Worm (Caenorhabditis elegans): Measurements from ENCODE around the gene W05E10.2.
A peak's percentile ranks its signal among the peaks of the same experiment; 100 is the strongest.

The W05E10.2 gene

ce11 chrV:11733460-11733859 lies 46.5 kb downstream of the W05E10.2 start, which contains the start of gene npp-22:
TSS of gene npp-22 (minus strand) at chrV:11733472.
- TF ChIP-seq nhr-77 (tag; optimal IDR thresholded peaks at IDR 0.05) (peak; percentile 22), isw-1 (GFP tag; IDR thresholded peaks at IDR 0.05) (peak; percentile 30; the same call in 1 of the 2 replicates), nhr-12 (tag; optimal IDR thresholded peaks at IDR 0.05) (no peak), fkh-10 (GFP tag; optimal IDR thresholded peaks at IDR 0.05) (no peak), ets-5 (GFP tag; IDR thresholded peaks at IDR 0.05) (no peak), ceh-82 (tag; optimal IDR thresholded peaks at IDR 0.05) (peak; percentile 17 to 54 (median 32)), mdl-1 (tag; optimal IDR thresholded peaks at IDR 0.05) (peak in 1 of 2 experiments; percentile 30), grh-1 (GFP tag; IDR thresholded peaks at IDR 0.05) (no peak), ceh-90 (tag; optimal IDR thresholded peaks at IDR 0.05) (no peak), aly-2 (tag; optimal IDR thresholded peaks at IDR 0.05) (no peak), jun-1 (tag; optimal IDR thresholded peaks at IDR 0.05) (no peak), efl-1 (optimal IDR thresholded peaks at IDR 0.05) (peak; percentile 96 to 99), efl-1 (GFP tag; optimal IDR thresholded peaks at IDR 0.05 in 1 of 2) (peak; percentile 96 to 100), zag-1 (tag; optimal IDR thresholded peaks at IDR 0.05) (no peak), mef-2 (tag; optimal IDR thresholded peaks at IDR 0.05) (no peak), ztf-4 (tag; optimal IDR thresholded peaks at IDR 0.05) (no peak), C34B4.2 (tag; optimal IDR thresholded peaks at IDR 0.05) (no peak), tbx-2 (tag; optimal IDR thresholded peaks at IDR 0.05) (peak; percentile 62), pax-3 (tag; optimal IDR thresholded peaks at IDR 0.05) (no peak), lin-35 (GFP tag; optimal IDR thresholded peaks at IDR 0.05) (peak; percentile 94 to 97), blmp-1 (tag; optimal IDR thresholded peaks at IDR 0.05) (peak; percentile 64), fkh-8 (tag; optimal IDR thresholded peaks at IDR 0.05) (no peak), lin-15B (tag; optimal IDR thresholded peaks at IDR 0.05) (peak; percentile 77), nhr-19 (GFP tag; conservative IDR thresholded peaks at IDR 0.05) (peak; percentile 68), pqm-1 (tag; optimal IDR thresholded peaks at IDR 0.05) (no peak), Y116A8C.19 (tag; optimal IDR thresholded peaks at IDR 0.05; ENCODE audit: borderline replicate concordance) (no peak), irx-1 (tag; optimal IDR thresholded peaks at IDR 0.05) (no peak), nhr-47 (tag; optimal IDR thresholded peaks at IDR 0.05) (peak; percentile 68), unc-30 (tag; optimal IDR thresholded peaks at IDR 0.05) (no peak), sptf-1 (tag; optimal IDR thresholded peaks at IDR 0.05) (no peak), lsy-2 (tag; optimal IDR thresholded peaks at IDR 0.05) (peak; percentile 72 to 84), dpl-1 (GFP tag; optimal IDR thresholded peaks at IDR 0.05) (peak; percentile 93 to 95 (median 94)), snpc-4 (tag; optimal IDR thresholded peaks at IDR 0.05) (peak; percentile 36), C04F5.9 (tag; optimal IDR thresholded peaks at IDR 0.05) (no peak), lir-3 (tag; optimal IDR thresholded peaks at IDR 0.05; ENCODE audit: poor library complexity) (no peak), alr-1 (tag; optimal IDR thresholded peaks at IDR 0.05; ENCODE audit: borderline replicate concordance) (no peak), nhr-85 (tag) (peak; percentile 65), nhr-90 (tag; optimal IDR thresholded peaks at IDR 0.05; ENCODE audit: poor library complexity) (peak; percentile 56), mep-1 (tag; optimal IDR thresholded peaks at IDR 0.05) (peak; percentile 45), nhr-20 (tag; optimal IDR thresholded peaks at IDR 0.05) (peak; percentile 75), unc-130 (tag; optimal IDR thresholded peaks at IDR 0.05) (peak; percentile 80), hlh-4 (tag; optimal IDR thresholded peaks at IDR 0.05) (no peak), swsn-7 (tag; optimal IDR thresholded peaks at IDR 0.05) (peak; percentile 66), ceh-63 (GFP tag; optimal IDR thresholded peaks at IDR 0.05) (no peak), sup-37 (GFP tag; optimal IDR thresholded peaks at IDR 0.05) (no peak), nhr-28 (tag; optimal IDR thresholded peaks at IDR 0.05) (no peak), zip-4 (GFP tag; optimal IDR thresholded peaks at IDR 0.05) (no peak), F16B12.6 (tag; optimal IDR thresholded peaks at IDR 0.05) (peak; percentile 30), nhr-84 (tag; optimal IDR thresholded peaks at IDR 0.05) (no peak), efl-3 (GFP tag; optimal IDR thresholded peaks at IDR 0.05) (no peak), ama-1 (optimal IDR thresholded peaks at IDR 0.05) (no peak), elt-3 (tag; optimal IDR thresholded peaks at IDR 0.05) (peak in 1 of 6 experiments; percentile 49), ces-1 (GFP tag; optimal IDR thresholded peaks at IDR 0.05) (no peak), nhr-76 (tag; optimal IDR thresholded peaks at IDR 0.05) (no peak), vab-15 (tag; optimal IDR thresholded peaks at IDR 0.05) (no peak)
